Worm (Caenorhabditis elegans) whole organism, late embryonic: ENCODE results near the gene Y67D8C.22.

ENCODE experiments used
- F13H6.1 ChIP-seq: sonication (generic microtip); optimal IDR thresholded peaks from 2 replicates; lab custom pipeline; 2016; ENCODE audit warnings: missing genetic modification characterization, missing compliant biosample characterization
- ama-1 ChIP-seq: fragments of 150-350 bp; optimal IDR thresholded peaks from 2 replicates; lab custom pipeline; 2014
- ceh-19 ChIP-seq: fragments of 200-800 bp; sonication (Bioruptor generic); optimal IDR thresholded peaks from 2 replicates; lab custom pipeline; 2018; ENCODE audit warnings: mild to moderate bottlenecking, missing genetic modification characterization, missing compliant biosample characterization
- fkh-10 ChIP-seq: fragments of 150-350 bp; optimal IDR thresholded peaks from 2 replicates; lab custom pipeline; 2014; ENCODE audit warnings: missing biosample characterization, missing genetic modification reagents, missing genetic modification characterization
- hlh-6 ChIP-seq: sonication (generic microtip); optimal IDR thresholded peaks from 2 replicates; lab custom pipeline; 2016; ENCODE audit warnings: missing genotype, missing genetic modification characterization, missing compliant biosample characterization
- nhr-232 ChIP-seq: sonication (generic microtip); optimal IDR thresholded peaks from 2 replicates; lab custom pipeline; 2016; ENCODE audit warnings: missing genetic modification characterization, missing compliant biosample characterization
- pha-4 ChIP-seq: fragments of 150-350 bp; optimal IDR thresholded peaks from 2 replicates; lab custom pipeline; 2018; ENCODE audit warnings: missing biosample characterization, missing genetic modification reagents, missing genetic modification characterization
- pqm-1 ChIP-seq: sonication (generic microtip); optimal IDR thresholded peaks from 2 replicates; lab custom pipeline; 2016; ENCODE audit warnings: missing genetic modification characterization, missing compliant biosample characterization
- sdc-2 ChIP-seq: sonication (generic microtip); optimal IDR thresholded peaks from 2 replicates; lab custom pipeline; 2016; ENCODE audit warnings: missing genotype, missing genetic modification characterization, missing compliant biosample characterization
- sox-2 ChIP-seq: fragments of 200-800 bp; sonication (Bioruptor generic); IDR thresholded peaks from 2 replicates; pipeline ENCODE4 v1.3.6; 2022; ENCODE audit warnings: missing genetic modification reagents, missing genetic modification characterization, missing compliant biosample characterization
- syd-9 ChIP-seq: sonication (generic microtip); optimal IDR thresholded peaks from 2 replicates; lab custom pipeline; 2016; ENCODE audit warnings: mild to moderate bottlenecking, missing genetic modification characterization, moderate library complexity, missing compliant biosample characterization
- ztf-16 ChIP-seq: sonication (generic microtip); optimal IDR thresholded peaks from 2 replicates; lab custom pipeline; 2017; ENCODE audit warnings: missing genetic modification characterization, missing compliant biosample characterization

ce11 chrIV:3101208-3101607 is 25.1 kb upstream of the Y67D8C.22 start:
- TF ChIP-seq ama-1 (lab: Kevin White, UChicago) (no peak), nhr-232 (tag; lab: Kevin White, UChicago) (no peak), fkh-10 (GFP tag; lab: Kevin White, UChicago) (no peak), ceh-19 (GFP tag; lab: Kevin White, UChicago) (no peak), hlh-6 (tag; lab: Kevin White, UChicago) (no peak), F13H6.1 (tag; lab: Kevin White, UChicago) (no peak), sox-2 (GFP tag; lab: Robert Waterston, UW) (no peak), pha-4 (tag; lab: Kevin White, UChicago) (no peak), sdc-2 (no peak), syd-9 (tag; lab: Kevin White, UChicago) (no peak), ztf-16 (tag; lab: Kevin White, UChicago) (no peak), pqm-1 (tag; lab: Kevin White, UChicago) (no peak)
